Fruit fly (Drosophila melanogaster) whole organism, embryonic: ENCODE measurements around the gene Prm.
A peak's percentile ranks its signal among the peaks of the same experiment; 100 is the strongest.

ENCODE experiments used
- Bteb2 ChIP-seq: fragments of 200-800 bp; sonication (Bioruptor generic); optimal IDR thresholded peaks from 2 replicates; lab custom pipeline; 2016; ENCODE audit warnings: missing biosample characterization, missing genetic modification characterization
- CG10366 ChIP-seq: fragments of 200-800 bp; sonication (Bioruptor generic); IDR thresholded peaks from 2 replicates; pipeline ENCODE4 v1.3.6; 2022; ENCODE audit warnings: missing biosample characterization, missing genetic modification characterization
- CG11085 ChIP-seq: fragments of 200-800 bp; sonication (Bioruptor generic); IDR thresholded peaks from 2 replicates; pipeline ENCODE4 v1.3.6; 2022; ENCODE audit warnings: missing biosample characterization, missing genetic modification characterization
- CG11696 ChIP-seq: fragments of 200-800 bp; sonication (Bioruptor generic); IDR thresholded peaks from 2 replicates; pipeline ENCODE4 v1.3.6; 2022; ENCODE audit warnings: missing biosample characterization, missing genetic modification characterization
- CG15269 ChIP-seq: fragments of 200-800 bp; sonication (Bioruptor generic); optimal IDR thresholded peaks from 2 replicates; lab custom pipeline; 2018; ENCODE audit warnings: missing biosample characterization, mild to moderate bottlenecking, missing genetic modification characterization, moderate library complexity
- CG15479 ChIP-seq: fragments of 200-800 bp; sonication (Bioruptor generic); optimal IDR thresholded peaks from 3 replicates; lab custom pipeline; 2019; ENCODE audit warnings: missing biosample characterization, mild to moderate bottlenecking, missing genetic modification characterization, moderate library complexity
- CG17912 ChIP-seq: fragments of 200-800 bp; sonication (Bioruptor generic); optimal IDR thresholded peaks from 2 replicates; lab custom pipeline; 2018; ENCODE audit warnings: missing biosample characterization, mild to moderate bottlenecking, missing genetic modification characterization
- CG18011 ChIP-seq: fragments of 200-800 bp; sonication (Bioruptor generic); optimal IDR thresholded peaks from 2 replicates; lab custom pipeline; 2017; ENCODE audit warnings: missing biosample characterization, missing genetic modification characterization, mild to moderate bottlenecking, moderate library complexity, missing genotype
- CG18599 ChIP-seq: fragments of 200-800 bp; sonication (Bioruptor generic); optimal IDR thresholded peaks from 3 replicates; lab custom pipeline; 2017; ENCODE audit warnings: missing biosample characterization, missing genetic modification characterization, mild to moderate bottlenecking, moderate library complexity, missing genetic modification reagents
- CG2199 ChIP-seq: fragments of 200-800 bp; sonication (Bioruptor generic); IDR thresholded peaks from 3 replicates; pipeline ENCODE4 v1.3.6; 2022; ENCODE audit warnings: missing biosample characterization, missing genetic modification characterization
- CG2678 ChIP-seq: fragments of 200-800 bp; sonication (Bioruptor generic); optimal IDR thresholded peaks from 3 replicates; lab custom pipeline; 2019; ENCODE audit warnings: missing biosample characterization, mild to moderate bottlenecking, missing genetic modification characterization, moderate library complexity
- CG3163 ChIP-seq: fragments of 200-800 bp; sonication (Bioruptor generic); optimal IDR thresholded peaks from 3 replicates; lab custom pipeline; 2016; ENCODE audit warnings: missing biosample characterization, missing genetic modification characterization
- CG3847 ChIP-seq: fragments of 200-800 bp; sonication (Bioruptor generic); IDR thresholded peaks from 2 replicates; pipeline ENCODE4 v1.3.6; 2022; ENCODE audit warnings: missing biosample characterization, missing genetic modification characterization
- CG4282 ChIP-seq: fragments of 200-800 bp; sonication (Bioruptor generic); optimal IDR thresholded peaks from 2 replicates; lab custom pipeline; 2016; ENCODE audit warnings: missing biosample characterization, missing genetic modification characterization
- CG6175 ChIP-seq: fragments of 200-800 bp; sonication (Bioruptor generic); IDR thresholded peaks from 3 replicates; pipeline ENCODE4 v1.3.6; 2022; ENCODE audit warnings: missing biosample characterization, missing genetic modification characterization
- CG6791 ChIP-seq: fragments of 200-800 bp; sonication (Bioruptor generic); IDR thresholded peaks from 3 replicates; pipeline ENCODE4 v1.3.6; 2022; ENCODE audit warnings: missing biosample characterization, missing genetic modification characterization; ENCODE audit not compliant: partially characterized antibody
- CG6813 ChIP-seq: fragments of 200-800 bp; sonication (Bioruptor generic); optimal IDR thresholded peaks from 2 replicates; lab custom pipeline; 2017; ENCODE audit warnings: missing biosample characterization, missing genetic modification characterization, mild to moderate bottlenecking, moderate library complexity, missing genetic modification reagents
- CG7372 ChIP-seq: fragments of 200-800 bp; sonication (Bioruptor generic); IDR thresholded peaks from 2 replicates; pipeline ENCODE4 v1.3.6; 2022; ENCODE audit warnings: missing biosample characterization, missing genetic modification characterization
- CG9609 ChIP-seq: fragments of 200-800 bp; sonication (Bioruptor generic); optimal IDR thresholded peaks from 3 replicates; lab custom pipeline; 2016; ENCODE audit warnings: missing biosample characterization, missing genetic modification characterization
- CHES-1-like ChIP-seq: fragments of 200-800 bp; sonication (Bioruptor generic); optimal IDR thresholded peaks from 2 replicates; lab custom pipeline; 2016; ENCODE audit warnings: missing biosample characterization, missing genetic modification characterization
- Dad ChIP-seq: fragments of 200-800 bp; sonication (Bioruptor generic); optimal IDR thresholded peaks from 3 replicates; lab custom pipeline; 2016; ENCODE audit warnings: missing biosample characterization, missing genetic modification characterization
- E2f2 ChIP-seq: fragments of 200-800 bp; sonication (Bioruptor generic); IDR thresholded peaks from 2 replicates; pipeline ENCODE4 v1.3.6; 2022; ENCODE audit warnings: missing biosample characterization, missing genetic modification characterization
- HmgZ ChIP-seq: fragments of 200-800 bp; sonication (Bioruptor generic); optimal IDR thresholded peaks from 2 replicates; lab custom pipeline; 2018; ENCODE audit warnings: missing biosample characterization, mild to moderate bottlenecking, missing genetic modification characterization
- Hr39 ChIP-seq: fragments of >200 bp; optimal IDR thresholded peaks from 2 replicates; lab custom pipeline; 2017
- Hr51 ChIP-seq, 2 experiments: fragments of 200-800 bp; sonication (Bioruptor generic); optimal IDR thresholded peaks; 2 replicates in 1 of 2; 3 replicates in 1 of 2; lab custom pipeline; 2016 to 2018; ENCODE audit warnings: missing biosample characterization in 2 of 2, missing genetic modification characterization in 2 of 2, mild to moderate bottlenecking in 1 of 2, moderate library complexity in 1 of 2
- Lim3 ChIP-seq: fragments of 200-800 bp; sonication (Bioruptor generic); IDR thresholded peaks from 2 replicates; pipeline ENCODE4 v1.3.6; 2022; ENCODE audit warnings: missing biosample characterization, missing genetic modification characterization
- MBD-R2 ChIP-seq: fragments of 200-800 bp; sonication (Bioruptor generic); IDR thresholded peaks from 2 replicates; pipeline ENCODE4 v1.3.6; 2022; ENCODE audit warnings: missing biosample characterization, missing genetic modification characterization
- Mad ChIP-seq: fragments of 200-800 bp; sonication (Bioruptor generic); optimal IDR thresholded peaks from 2 replicates; lab custom pipeline; 2016; ENCODE audit warnings: missing biosample characterization, missing genetic modification characterization
- Myb ChIP-seq: fragments of 200-800 bp; sonication (Bioruptor generic); optimal IDR thresholded peaks from 2 replicates; lab custom pipeline; 2016; ENCODE audit warnings: missing biosample characterization, missing genetic modification characterization
- Nf-YB ChIP-seq: fragments of 200-800 bp; sonication (Bioruptor generic); optimal IDR thresholded peaks from 3 replicates; lab custom pipeline; 2019; ENCODE audit warnings: missing biosample characterization, mild to moderate bottlenecking, missing genetic modification characterization, moderate library complexity
- Sry-β ChIP-seq: fragments of 200-800 bp; sonication (Bioruptor generic); optimal IDR thresholded peaks from 2 replicates; lab custom pipeline; 2018; ENCODE audit warnings: missing biosample characterization, mild to moderate bottlenecking, missing genetic modification characterization, moderate library complexity
- Tbp ChIP-seq: fragments of >200 bp; optimal IDR thresholded peaks from 2 replicates; lab custom pipeline; 2018; ENCODE audit warnings: missing biosample characterization, missing genetic modification characterization
- ash1 ChIP-seq: fragments of 200-800 bp; sonication (Bioruptor generic); optimal IDR thresholded peaks from 2 replicates; lab custom pipeline; 2018; ENCODE audit warnings: missing biosample characterization, mild to moderate bottlenecking, missing genetic modification characterization
- ato ChIP-seq: fragments of 200-800 bp; sonication (Bioruptor generic); IDR thresholded peaks from 2 replicates; pipeline ENCODE4 v1.3.6; 2022; ENCODE audit warnings: missing biosample characterization, missing genetic modification characterization; ENCODE audit not compliant: partially characterized antibody
- br ChIP-seq: fragments of >200 bp; optimal IDR thresholded peaks from 2 replicates; lab custom pipeline; 2017
- chif ChIP-seq, 2 experiments: fragments of 200-800 bp; sonication (Bioruptor generic); optimal IDR thresholded peaks; 3 replicates each; lab custom pipeline; 2016; ENCODE audit warnings: missing biosample characterization in 2 of 2, missing genetic modification characterization in 2 of 2
- corto ChIP-seq: fragments of 200-800 bp; sonication (Bioruptor generic); optimal IDR thresholded peaks from 2 replicates; lab custom pipeline; 2016; ENCODE audit warnings: missing biosample characterization, mild to moderate bottlenecking, missing genetic modification characterization, moderate library complexity
- cwo ChIP-seq: fragments of 200-800 bp; sonication (Bioruptor generic); optimal IDR thresholded peaks from 3 replicates; lab custom pipeline; 2017; ENCODE audit warnings: missing biosample characterization, missing genetic modification characterization, mild to moderate bottlenecking, moderate library complexity, missing genetic modification reagents
- dan ChIP-seq: fragments of 200-800 bp; sonication (Bioruptor generic); IDR thresholded peaks from 2 replicates; pipeline ENCODE4 v1.3.6; 2022; ENCODE audit warnings: missing biosample characterization, missing genetic modification characterization
- hkb ChIP-seq, 2 experiments: fragments of 200-800 bp in 1 of 2; fragments of >200 bp in 1 of 2; sonication (Bioruptor generic) in 1 of 2; IDR thresholded peaks in 1 of 2; optimal IDR thresholded peaks in 1 of 2; 2 replicates each; pipeline versions ENCODE4 v1.3.6 to Lab custom; 2017 to 2022; ENCODE audit warnings: missing biosample characterization in 1 of 2, missing genetic modification characterization in 1 of 2
- org-1 ChIP-seq: fragments of 200-800 bp; sonication (Bioruptor generic); optimal IDR thresholded peaks from 2 replicates; lab custom pipeline; 2017; ENCODE audit warnings: missing biosample characterization, missing genetic modification characterization
- scrt ChIP-seq: fragments of 200-800 bp; sonication (Bioruptor generic); optimal IDR thresholded peaks from 2 replicates; lab custom pipeline; 2018; ENCODE audit warnings: missing biosample characterization, mild to moderate bottlenecking, missing genetic modification characterization, moderate library complexity
- sd ChIP-seq: fragments of 200-800 bp; sonication (Bioruptor generic); optimal IDR thresholded peaks from 3 replicates; lab custom pipeline; 2018; ENCODE audit warnings: missing biosample characterization, mild to moderate bottlenecking, missing genetic modification characterization, moderate library complexity
- sob ChIP-seq: fragments of 200-800 bp; sonication (Bioruptor generic); IDR thresholded peaks from 2 replicates; pipeline ENCODE4 v1.3.6; 2022; ENCODE audit warnings: missing biosample characterization, missing genetic modification characterization
- sqz ChIP-seq: fragments of 200-800 bp; sonication (Bioruptor generic); optimal IDR thresholded peaks from 3 replicates; lab custom pipeline; 2018; ENCODE audit warnings: missing biosample characterization, mild to moderate bottlenecking, missing genetic modification characterization
- stc ChIP-seq: fragments of 200-800 bp; sonication (Bioruptor generic); IDR thresholded peaks from 2 replicates; pipeline ENCODE4 v1.3.6; 2022; ENCODE audit warnings: missing biosample characterization, missing genetic modification characterization
- stwl ChIP-seq: fragments of 200-800 bp; sonication (Bioruptor generic); optimal IDR thresholded peaks from 3 replicates; lab custom pipeline; 2018; ENCODE audit warnings: missing biosample characterization, mild to moderate bottlenecking, missing genetic modification characterization, moderate library complexity
- tap ChIP-seq: fragments of 200-800 bp; optimal IDR thresholded peaks from 3 replicates; lab custom pipeline; 2019; ENCODE audit warnings: missing biosample characterization, mild to moderate bottlenecking, missing genetic modification characterization, moderate library complexity
- wek ChIP-seq: fragments of 200-800 bp; sonication (Bioruptor generic); optimal IDR thresholded peaks from 3 replicates; lab custom pipeline; 2018; ENCODE audit warnings: missing biosample characterization, mild to moderate bottlenecking, missing genetic modification characterization, moderate library complexity
- wor ChIP-seq: fragments of 200-800 bp; sonication (Bioruptor generic); IDR thresholded peaks from 2 replicates; pipeline ENCODE4 v1.3.6; 2022; ENCODE audit warnings: missing biosample characterization, missing genetic modification characterization
- zf30C ChIP-seq: fragments of 200-800 bp; sonication (Bioruptor generic); optimal IDR thresholded peaks from 3 replicates; lab custom pipeline; 2018; ENCODE audit warnings: missing biosample characterization, mild to moderate bottlenecking, missing genetic modification characterization

The Prm gene

DNA sequence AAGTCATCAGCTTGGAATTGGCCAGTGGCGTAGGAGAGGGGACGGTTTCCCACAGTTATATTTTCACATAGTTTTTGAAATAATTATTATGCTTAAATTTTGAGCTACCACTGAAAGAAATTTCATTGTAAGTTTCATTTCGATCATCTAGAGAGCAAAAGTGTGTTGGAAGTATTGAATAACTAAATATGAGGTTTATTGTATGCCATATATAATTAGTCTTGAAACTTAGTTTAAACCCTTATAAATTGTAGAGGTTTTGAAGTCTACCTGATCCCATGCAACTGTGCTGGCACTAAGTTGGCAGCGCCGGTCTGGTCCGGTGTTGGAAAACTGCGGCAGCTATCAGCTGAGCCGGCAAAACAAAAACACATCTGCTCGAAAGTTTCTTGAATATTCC, 24.0 kb downstream of the Prm start, which contains the start of the genes CG32022 and CG6511 (continued):
- TF ChIP-seq CG15479 (GFP tag; lab: Kevin White, UChicago): peak; percentile 30
- no peak for TF ChIP-seq CG6791 (GFP tag; lab: Robert Waterston, UW)
- TF ChIP-seq CHES-1-like (GFP tag; lab: Kevin White, UChicago): peak; percentile 98
- TF ChIP-seq Bteb2: peak; percentile 97
- TF ChIP-seq sob (GFP tag; lab: Robert Waterston, UW): peak; percentile 98
- peak; percentile 75 for TF ChIP-seq corto (GFP tag; lab: Kevin White, UChicago)
- peak; percentile 94 for TF ChIP-seq MBD-R2
- peak; percentile 89 for TF ChIP-seq dan (GFP tag; lab: Robert Waterston, UW)
- peak; percentile 93 for TF ChIP-seq CG4282 (GFP tag; lab: Kevin White, UChicago)
- TF ChIP-seq wor (GFP tag; lab: Robert Waterston, UW): peak; percentile 92
- peak; percentile 97 for TF ChIP-seq CG18599 (GFP tag; lab: Kevin White, UChicago)
- TF ChIP-seq CG17912 (GFP tag; lab: Kevin White, UChicago): peak; percentile 86
- peak; percentile 98 for TF ChIP-seq Dad
- TF ChIP-seq CG6175: peak; percentile 94
- TF ChIP-seq CG9609: peak; percentile 98
- TF ChIP-seq CG11085 (GFP tag; lab: Robert Waterston, UW): peak; percentile 93
- TF ChIP-seq CG11696 (GFP tag; lab: Robert Waterston, UW): peak; percentile 86
- TF ChIP-seq wek (GFP tag; lab: Kevin White, UChicago): peak; percentile 78
- peak; percentile 91 for TF ChIP-seq cwo (GFP tag; lab: Kevin White, UChicago)
- peak; percentile 93 for TF ChIP-seq CG6813
- TF ChIP-seq stc (GFP tag; lab: Robert Waterston, UW): peak; percentile 90
- peak; percentile 48 for TF ChIP-seq hkb (optimal IDR thresholded peaks at IDR 0.05; lab: Kevin White, UChicago)
- TF ChIP-seq hkb (GFP tag; IDR thresholded peaks at IDR 0.05; lab: Robert Waterston, UW): peak; percentile 95
- peak; percentile 92 for TF ChIP-seq CG2199 (GFP tag; lab: Robert Waterston, UW)
- peak; percentile 98 for TF ChIP-seq HmgZ
- peak; percentile 75 for TF ChIP-seq stwl (tag; lab: Kevin White, UChicago)
- TF ChIP-seq Mad: peak; percentile 97
- peak; percentile 97 for TF ChIP-seq Hr51 (GFP tag; optimal IDR thresholded peaks at IDR 0.05; lab: Kevin White, UChicago)
- TF ChIP-seq scrt (GFP tag; lab: Kevin White, UChicago): peak; percentile 88
- no peak for TF ChIP-seq ato
- TF ChIP-seq CG10366 (GFP tag; lab: Robert Waterston, UW): peak; percentile 95
- TF ChIP-seq Nf-YB (GFP tag; lab: Kevin White, UChicago): peak; percentile 83
- TF ChIP-seq sqz: no peak
- TF ChIP-seq Sry-β (GFP tag; lab: Kevin White, UChicago): peak; percentile 68
- peak; percentile 98 for TF ChIP-seq CG3847 (GFP tag; lab: Robert Waterston, UW)
- peak; percentile 48 for TF ChIP-seq ash1 (GFP tag; lab: Kevin White, UChicago)
- TF ChIP-seq org-1 (GFP tag; lab: Kevin White, UChicago): peak; percentile 91
- peak; percentile 87 for TF ChIP-seq CG3163 (GFP tag; lab: Kevin White, UChicago)
- peak; percentile 96 for TF ChIP-seq CG7372
- peak; percentile 94 for TF ChIP-seq tap (tag; lab: Kevin White, UChicago)
- peak; percentile 97 for TF ChIP-seq sd
- TF ChIP-seq E2f2 (GFP tag; lab: Robert Waterston, UW): peak; percentile 78
- TF ChIP-seq Lim3: peak; percentile 86
- TF ChIP-seq Hr39 (lab: Kevin White, UChicago): peak; percentile 55
- TF ChIP-seq chif (GFP tag; optimal IDR thresholded peaks at IDR 0.05; lab: Kevin White, UChicago): peak; percentile 98
- TF ChIP-seq Tbp (GFP tag; lab: Kevin White, UChicago): no peak
- TF ChIP-seq CG18011 (GFP tag; lab: Kevin White, UChicago): peak; percentile 86
- TF ChIP-seq Myb: peak; percentile 88
- peak; percentile 97 for TF ChIP-seq CG15269 (tag; lab: Kevin White, UChicago)
- TF ChIP-seq CG2678 (tag; lab: Kevin White, UChicago): peak; percentile 98
- no peak for TF ChIP-seq br
- peak; percentile 69 for TF ChIP-seq zf30C (GFP tag; lab: Kevin White, UChicago)
